Worm (Caenorhabditis elegans) whole organism, L3 larva: Measurements from ENCODE around the gene glr-7.

Source experiments
- R02D3.7 ChIP-seq: fragments of 150-350 bp; optimal IDR thresholded peaks from 2 replicates; lab custom pipeline; 2014; ENCODE audit warnings: missing biosample characterization, missing genetic modification characterization
- ceh-28 ChIP-seq: fragments of 150-350 bp; optimal IDR thresholded peaks from 2 replicates; lab custom pipeline; 2014; ENCODE audit warnings: missing biosample characterization, missing genetic modification reagents, missing genetic modification characterization
- daf-12 ChIP-seq: fragments of 150-350 bp; optimal IDR thresholded peaks from 2 replicates; lab custom pipeline; 2014; ENCODE audit warnings: missing biosample characterization, missing genetic modification reagents, missing genetic modification characterization
- egl-5 ChIP-seq: fragments of 150-350 bp; optimal IDR thresholded peaks from 2 replicates; lab custom pipeline; 2017; ENCODE audit warnings: missing biosample characterization, missing genetic modification reagents, missing genetic modification characterization, inconsistent platforms
- elt-1 ChIP-seq: fragments of 150-350 bp; optimal IDR thresholded peaks from 2 replicates; lab custom pipeline; 2014; ENCODE audit warnings: missing biosample characterization, missing genetic modification characterization
- elt-2 ChIP-seq: sonication (generic microtip); optimal IDR thresholded peaks from 2 replicates; lab custom pipeline; 2016; ENCODE audit warnings: missing genetic modification reagents, mild to moderate bottlenecking, missing genetic modification characterization, missing compliant biosample characterization
- fkh-2 ChIP-seq: fragments of 150-350 bp; optimal IDR thresholded peaks from 2 replicates; lab custom pipeline; 2014; ENCODE audit warnings: missing biosample characterization, missing genetic modification reagents, missing genetic modification characterization
- fos-1 ChIP-seq: fragments of 150-350 bp; optimal IDR thresholded peaks from 2 replicates; lab custom pipeline; 2014; ENCODE audit warnings: missing biosample characterization, missing genetic modification characterization
- hmg-11 ChIP-seq: sonication (generic microtip); optimal IDR thresholded peaks from 2 replicates; lab custom pipeline; 2016; ENCODE audit warnings: missing genetic modification characterization, missing compliant biosample characterization
- jun-1 ChIP-seq: fragments of 150-350 bp; optimal IDR thresholded peaks from 2 replicates; lab custom pipeline; 2014; ENCODE audit warnings: missing biosample characterization, missing genetic modification reagents, missing genetic modification characterization
- lin-15B ChIP-seq: fragments of 150-350 bp; optimal IDR thresholded peaks from 2 replicates; lab custom pipeline; 2014; ENCODE audit warnings: missing biosample characterization, missing genetic modification characterization
- mdl-1 ChIP-seq: fragments of 150-350 bp; optimal IDR thresholded peaks from 2 replicates; lab custom pipeline; 2014; ENCODE audit warnings: missing biosample characterization, missing genetic modification characterization
- nfya-1 ChIP-seq: sonication (generic microtip); optimal IDR thresholded peaks from 2 replicates; lab custom pipeline; 2017; ENCODE audit warnings: missing genetic modification characterization, mild to moderate bottlenecking, missing compliant biosample characterization, antibody characterized with exemption, moderate library complexity; ENCODE audit not compliant: insufficient read depth
- nhr-11 ChIP-seq: fragments of 150-350 bp; optimal IDR thresholded peaks from 2 replicates; lab custom pipeline; 2014; ENCODE audit warnings: missing biosample characterization, missing genetic modification characterization
- nhr-12 ChIP-seq: fragments of 150-350 bp; optimal IDR thresholded peaks from 2 replicates; lab custom pipeline; 2014; ENCODE audit warnings: missing biosample characterization, missing genetic modification characterization
- nhr-237 ChIP-seq: fragments of 150-350 bp; optimal IDR thresholded peaks from 2 replicates; lab custom pipeline; 2014; ENCODE audit warnings: missing biosample characterization, missing genetic modification characterization
- nhr-25 ChIP-seq: sonication (generic microtip); optimal IDR thresholded peaks from 2 replicates; lab custom pipeline; 2017; ENCODE audit warnings: missing biosample characterization, missing genetic modification characterization
- nhr-28 ChIP-seq: fragments of 150-350 bp; optimal IDR thresholded peaks from 2 replicates; lab custom pipeline; 2014; ENCODE audit warnings: missing biosample characterization, missing genetic modification characterization
- nhr-43 ChIP-seq: sonication (generic microtip); optimal IDR thresholded peaks from 2 replicates; lab custom pipeline; 2016; ENCODE audit warnings: mild to moderate bottlenecking, missing genetic modification characterization, missing compliant biosample characterization; ENCODE audit not compliant: poor library complexity, severe bottlenecking
- nhr-67 ChIP-seq: fragments of 150-350 bp; optimal IDR thresholded peaks from 2 replicates; lab custom pipeline; 2014; ENCODE audit warnings: missing biosample characterization, missing genetic modification characterization
- nhr-76 ChIP-seq: fragments of 150-350 bp; sonication (generic microtip); optimal IDR thresholded peaks from 5 replicates; lab custom pipeline; 2014; ENCODE audit warnings: missing biosample characterization, missing genetic modification characterization
- nhr-77 ChIP-seq: fragments of 150-350 bp; optimal IDR thresholded peaks from 2 replicates; lab custom pipeline; 2014; ENCODE audit warnings: missing biosample characterization, missing genetic modification characterization
- pha-4 ChIP-seq: fragments of 150-350 bp; optimal IDR thresholded peaks from 2 replicates; lab custom pipeline; 2014; ENCODE audit warnings: missing biosample characterization, missing genetic modification reagents, missing genetic modification characterization
- pqm-1 ChIP-seq: fragments of 150-350 bp; optimal IDR thresholded peaks from 2 replicates; lab custom pipeline; 2017; ENCODE audit warnings: missing biosample characterization, missing genetic modification characterization, inconsistent platforms
- sea-2 ChIP-seq: fragments of 150-350 bp; sonication (generic microtip); optimal IDR thresholded peaks from 4 replicates; lab custom pipeline; 2014; ENCODE audit warnings: missing biosample characterization, missing genetic modification reagents, missing genetic modification characterization
- skn-1 ChIP-seq: fragments of 150-350 bp; optimal IDR thresholded peaks from 2 replicates; lab custom pipeline; 2014; ENCODE audit warnings: missing biosample characterization, missing genetic modification characterization
- snpc-4 ChIP-seq: fragments of 150-350 bp; optimal IDR thresholded peaks from 2 replicates; lab custom pipeline; 2014; ENCODE audit warnings: missing biosample characterization, missing genetic modification characterization
- tbx-2 ChIP-seq: sonication (generic microtip); optimal IDR thresholded peaks from 2 replicates; lab custom pipeline; 2016; ENCODE audit warnings: mild to moderate bottlenecking, missing genetic modification characterization, missing compliant biosample characterization
- zag-1 ChIP-seq: fragments of 150-350 bp; optimal IDR thresholded peaks from 2 replicates; lab custom pipeline; 2014; ENCODE audit warnings: missing biosample characterization, missing genetic modification characterization

The glr-7 gene

ce11 chrX:2381282-2381681 is 38.4 kb downstream of the glr-7 start, which contains the start of gene F47G3.4:
TSS of gene F47G3.4 (plus strand) at chrX:2381582.
- TF ChIP-seq nhr-11 (tag; lab: Kevin White, UChicago) (no peak), nhr-43 (tag; lab: Kevin White, UChicago) (no peak), elt-2 (tag; lab: Kevin White, UChicago) (no peak), elt-1 (tag; lab: Kevin White, UChicago) (no peak), skn-1 (tag; lab: Kevin White, UChicago) (no peak), daf-12 (tag; lab: Kevin White, UChicago) (no peak), nhr-67 (tag; lab: Kevin White, UChicago) (no peak)

- TF ChIP-seq fos-1 (no peak), pha-4 (tag; lab: Kevin White, UChicago) (no peak), nhr-12 (tag; lab: Kevin White, UChicago) (no peak), lin-15B (tag; lab: Kevin White, UChicago) (no peak), fkh-2 (tag; lab: Kevin White, UChicago) (no peak), nhr-77 (no peak), jun-1 (tag; lab: Kevin White, UChicago) (no peak), nhr-43 (tag; lab: Kevin White, UChicago) (no peak), sea-2 (GFP tag; lab: Kevin White, UChicago) (no peak), hmg-11 (tag; lab: Kevin White, UChicago) (no peak), egl-5 (tag; lab: Kevin White, UChicago) (no peak), nhr-25 (tag; lab: Kevin White, UChicago) (no peak), mdl-1 (tag; lab: Kevin White, UChicago) (no peak), zag-1 (tag; lab: Kevin White, UChicago) (no peak), nfya-1 (tag; lab: Kevin White, UChicago) (no peak), nhr-76 (tag; lab: Kevin White, UChicago) (no peak), tbx-2 (no peak), nhr-11 (tag; lab: Kevin White, UChicago) (no peak)
Observed at ce11 chrX:2380818-2381217, 38.9 kb downstream of the glr-7 start.

- TF ChIP-seq nhr-28, result no peak
- no peak for TF ChIP-seq nhr-25 (tag; lab: Kevin White, UChicago)
Observed at ce11 chrX:2375300-2376035, 44.2 kb downstream of the glr-7 start, which contains the start of gene F47G3.3. TSS of gene F47G3.3 (plus strand) at chrX:2375985.

- TF ChIP-seq nhr-237 (no peak), pha-4 (tag; lab: Kevin White, UChicago) (peak; percentile 18), egl-5 (tag; lab: Kevin White, UChicago) (no peak), pqm-1 (tag; lab: Kevin White, UChicago) (peak; percentile 69), skn-1 (tag; lab: Kevin White, UChicago) (no peak), elt-2 (tag; lab: Kevin White, UChicago) (peak; percentile 81), snpc-4 (tag; lab: Kevin White, UChicago) (no peak), zag-1 (tag; lab: Kevin White, UChicago) (no peak)
Observed at ce11 chrX:2372134-2372533, 47.5 kb downstream of the glr-7 start.

ce11 chrX:2370655-2371054 is 49.0 kb downstream of the glr-7 start:
- TF ChIP-seq lin-15B (tag; lab: Kevin White, UChicago), result no peak
- no peak for TF ChIP-seq nhr-67 (tag; lab: Kevin White, UChicago)
- TF ChIP-seq ceh-28, result no peak
- TF ChIP-seq pqm-1 (tag; lab: Kevin White, UChicago), result peak; percentile 88
- no peak for TF ChIP-seq sea-2 (GFP tag; lab: Kevin White, UChicago)
- TF ChIP-seq elt-2 (tag; lab: Kevin White, UChicago), result peak; percentile 84

ce11 chrX:2369073-2369472 is 50.6 kb downstream of the glr-7 start:
- TF ChIP-seq skn-1 (tag; lab: Kevin White, UChicago) (no peak), zag-1 (tag; lab: Kevin White, UChicago) (no peak), pha-4 (tag; lab: Kevin White, UChicago) (peak; percentile 70), nhr-11 (tag; lab: Kevin White, UChicago) (no peak), snpc-4 (tag; lab: Kevin White, UChicago) (no peak), nhr-43 (tag; lab: Kevin White, UChicago) (no peak), lin-15B (tag; lab: Kevin White, UChicago) (no peak), pqm-1 (tag; lab: Kevin White, UChicago) (peak; percentile 66), elt-2 (tag; lab: Kevin White, UChicago) (peak; percentile 27), R02D3.7 (tag; lab: Kevin White, UChicago) (no peak)
